Fruit fly (Drosophila melanogaster) whole organism, adult: ENCODE results near the gene btd.
A peak's percentile ranks its signal among the peaks of the same experiment; 100 is the strongest.

Source experiments
- CG11617 ChIP-seq: fragments of 200-800 bp; sonication (Bioruptor generic); optimal IDR thresholded peaks from 2 replicates; lab custom pipeline; 2017; ENCODE audit warnings: mild to moderate bottlenecking, missing biosample characterization, missing genetic modification reagents, missing genetic modification characterization
- CG12768 ChIP-seq: fragments of 200-800 bp; sonication (Bioruptor generic); optimal IDR thresholded peaks from 2 replicates; lab custom pipeline; 2017; ENCODE audit warnings: missing biosample characterization, missing genetic modification characterization, mild to moderate bottlenecking, moderate library complexity, missing genetic modification reagents
- Clk ChIP-seq: fragments of 200-800 bp; sonication (Bioruptor generic); optimal IDR thresholded peaks from 2 replicates; lab custom pipeline; 2017; ENCODE audit warnings: missing biosample characterization, missing genetic modification characterization
- Mnt ChIP-seq: fragments of 200-800 bp; sonication (Bioruptor generic); optimal IDR thresholded peaks from 2 replicates; lab custom pipeline; 2016; ENCODE audit warnings: missing biosample characterization, mild to moderate bottlenecking, missing genetic modification characterization
- bab1 ChIP-seq: fragments of 200-800 bp; sonication (Bioruptor generic); optimal IDR thresholded peaks from 3 replicates; lab custom pipeline; 2019; ENCODE audit warnings: missing biosample characterization, mild to moderate bottlenecking, missing genetic modification characterization, moderate library complexity
- cnc ChIP-seq, 2 experiments: fragments of >200 bp; optimal IDR thresholded peaks; 2 replicates each; lab custom pipeline; 2017
- kay ChIP-seq: fragments of 200-800 bp; sonication (Bioruptor generic); peaks from one replicate; lab custom pipeline; 2016; ENCODE audit warnings: missing biosample characterization, missing genetic modification characterization, borderline replicate concordance
- ovo ChIP-seq: fragments of 200-800 bp; sonication (Bioruptor generic); optimal IDR thresholded peaks from 2 replicates; lab custom pipeline; 2016; ENCODE audit warnings: missing biosample characterization, missing genetic modification characterization
- tj ChIP-seq: fragments of 200-800 bp; sonication (Bioruptor generic); optimal IDR thresholded peaks from 3 replicates; lab custom pipeline; 2017; ENCODE audit warnings: missing biosample characterization, mild to moderate bottlenecking, missing genetic modification characterization, moderate library complexity
- toe ChIP-seq: fragments of 200-800 bp; sonication (Bioruptor generic); optimal IDR thresholded peaks from 2 replicates; lab custom pipeline; 2016; ENCODE audit warnings: missing biosample characterization, missing genetic modification characterization

- TF ChIP-seq kay (GFP tag; lab: Kevin White, UChicago), result no peak
- TF ChIP-seq CG12768 (GFP tag; lab: Kevin White, UChicago), result no peak
- no peak for TF ChIP-seq ovo (GFP tag; lab: Kevin White, UChicago)
- TF ChIP-seq toe (GFP tag; lab: Kevin White, UChicago), result no peak
- no peak for TF ChIP-seq Mnt
- TF ChIP-seq cnc (optimal IDR thresholded peaks at IDR 0.05; lab: Kevin White, UChicago), result no peak
- no peak for TF ChIP-seq Clk (GFP tag; lab: Kevin White, UChicago)
- peak; percentile 10 for TF ChIP-seq tj (GFP tag; lab: Kevin White, UChicago)
- TF ChIP-seq CG11617, result peak; percentile 38
- no peak for TF ChIP-seq bab1
These were observed 29.6 kb upstream of the btd start for dm6 chrX:9664426-9664825.
